Worm (Caenorhabditis elegans) whole organism, late embryonic: ENCODE measurements around the gene mtr-4.

Experiments used
- K02D7.2 ChIP-seq: sonication (generic microtip); optimal IDR thresholded peaks from 2 replicates; lab custom pipeline; 2017; ENCODE audit warnings: mild to moderate bottlenecking, missing genetic modification characterization, missing compliant biosample characterization
- K09A11.1 ChIP-seq: sonication (generic microtip); optimal IDR thresholded peaks from 2 replicates; lab custom pipeline; 2017; ENCODE audit warnings: antibody characterized with exemption, mild to moderate bottlenecking, missing genetic modification characterization, missing compliant biosample characterization; ENCODE audit not compliant: insufficient read depth
- T23F11.4 ChIP-seq: fragments of 200-800 bp; sonication (Bioruptor generic); optimal IDR thresholded peaks from 2 replicates; lab custom pipeline; 2018; ENCODE audit warnings: mild to moderate bottlenecking, missing genetic modification characterization, missing compliant biosample characterization
- ceh-9 ChIP-seq: sonication (generic microtip); optimal IDR thresholded peaks from 2 replicates; lab custom pipeline; 2016; ENCODE audit warnings: mild to moderate bottlenecking, missing genetic modification characterization, inconsistent platforms, missing compliant biosample characterization
- dve-1 ChIP-seq: sonication (generic microtip); optimal IDR thresholded peaks from 2 replicates; lab custom pipeline; 2017; ENCODE audit warnings: antibody characterized with exemption, mild to moderate bottlenecking, missing genetic modification characterization, missing compliant biosample characterization
- fkh-10 ChIP-seq: fragments of 150-350 bp; optimal IDR thresholded peaks from 2 replicates; lab custom pipeline; 2014; ENCODE audit warnings: missing biosample characterization, missing genetic modification reagents, missing genetic modification characterization
- pag-3 ChIP-seq: sonication (generic microtip); optimal IDR thresholded peaks from 2 replicates; lab custom pipeline; 2016; ENCODE audit warnings: missing compliant biosample characterization, missing genetic modification characterization, borderline replicate concordance
- pha-4 ChIP-seq: fragments of 150-350 bp; optimal IDR thresholded peaks from 2 replicates; lab custom pipeline; 2018; ENCODE audit warnings: missing biosample characterization, missing genetic modification reagents, missing genetic modification characterization

DNA sequence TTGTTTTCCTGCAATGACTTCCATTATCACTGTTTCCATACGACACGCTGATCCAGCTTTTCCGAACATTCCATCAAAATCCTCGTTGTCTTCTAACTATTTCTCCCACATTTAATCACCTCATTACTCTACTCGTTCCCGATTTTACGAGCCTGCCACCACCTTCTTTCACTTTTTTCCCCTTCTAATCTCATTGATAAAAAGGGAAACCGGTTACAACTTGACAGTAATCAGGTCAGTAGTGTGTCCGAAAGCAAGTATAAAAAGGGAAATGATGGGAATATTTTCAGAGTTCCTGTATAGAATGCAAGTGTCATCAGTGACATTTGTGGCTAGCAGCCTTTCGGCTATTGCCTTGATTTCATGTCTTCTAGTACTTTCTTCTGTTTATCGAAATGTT, 3.9 kb upstream of the mtr-4 start, which contains the start of gene col-123:
- TF ChIP-seq fkh-10 (GFP tag; lab: Kevin White, UChicago) (no peak), pag-3 (tag; lab: Kevin White, UChicago) (no peak), T23F11.4 (GFP tag; lab: Kevin White, UChicago) (no peak), ceh-9 (tag; lab: Kevin White, UChicago) (no peak), dve-1 (tag; lab: Kevin White, UChicago) (no peak), K09A11.1 (tag; lab: Kevin White, UChicago) (no peak), K02D7.2 (no peak), pha-4 (tag; lab: Kevin White, UChicago) (no peak)
